Worm (Caenorhabditis elegans): ENCODE results near the gene D1005.5.

DNA sequence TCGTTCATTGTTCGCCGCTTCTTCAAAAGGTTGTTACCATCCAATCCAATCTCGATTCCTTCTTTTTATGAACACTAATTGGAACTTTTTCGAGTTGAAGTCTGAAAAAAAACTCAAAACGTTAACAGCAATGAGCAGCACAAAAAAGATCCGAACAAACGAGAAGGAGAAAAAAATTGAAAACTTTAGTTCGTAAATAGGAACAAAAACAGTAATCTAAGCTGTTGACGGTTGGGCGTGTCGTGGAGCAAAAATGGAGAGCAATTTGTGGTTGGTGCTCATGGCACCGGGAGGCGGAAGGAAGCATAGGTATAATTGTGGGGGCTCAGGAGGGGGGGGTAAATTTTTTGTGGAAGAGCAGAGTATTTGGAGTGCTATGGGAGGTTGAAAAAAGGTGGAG lies 48.6 kb upstream of the D1005.5 start, which contains the start of gene toca-1:
- TF ChIP-seq elt-3 (tag; optimal IDR thresholded peaks at IDR 0.05) (no peak), ces-1 (GFP tag; optimal IDR thresholded peaks at IDR 0.05) (no peak), lsy-2 (tag; optimal IDR thresholded peaks at IDR 0.05) (no peak), mep-1 (tag; optimal IDR thresholded peaks at IDR 0.05) (no peak), unc-62 (GFP tag; optimal IDR thresholded peaks at IDR 0.05) (no peak), nhr-76 (tag; optimal IDR thresholded peaks at IDR 0.05) (no peak), bed-3 (GFP tag; optimal IDR thresholded peaks at IDR 0.05) (no peak), sptf-1 (tag; optimal IDR thresholded peaks at IDR 0.05) (no peak), ztf-11 (tag; optimal IDR thresholded peaks at IDR 0.05) (no peak), ham-2 (GFP tag; optimal IDR thresholded peaks at IDR 0.05) (no peak), elt-1 (tag; optimal IDR thresholded peaks at IDR 0.05; ENCODE audit: borderline replicate concordance, insufficient read depth) (no peak), pha-4 (tag; optimal IDR thresholded peaks at IDR 0.05) (no peak), snpc-4 (tag; optimal IDR thresholded peaks at IDR 0.05) (no peak)

All from whole organism, mixed stage, embryonic.